Fruit fly (Drosophila melanogaster) whole organism, wandering third instar larva: Measurements from ENCODE around the gene CG5986.

Experiments
- Abd-B ChIP-seq: fragments of >200 bp; optimal IDR thresholded peaks from 2 replicates; lab custom pipeline; 2017; ENCODE audit warnings: missing biosample characterization, missing genetic modification characterization
- CG32264 ChIP-seq: fragments of 200-800 bp; sonication (Bioruptor generic); optimal IDR thresholded peaks from 2 replicates; lab custom pipeline; 2016; ENCODE audit warnings: missing biosample characterization, missing genetic modification characterization
- CG9705 ChIP-seq: fragments of 200-800 bp; sonication (Bioruptor generic); optimal IDR thresholded peaks from 2 replicates; lab custom pipeline; 2018; ENCODE audit warnings: missing biosample characterization, mild to moderate bottlenecking, missing genetic modification characterization
- CrebA ChIP-seq: fragments of 200-800 bp; sonication (Bioruptor generic); optimal IDR thresholded peaks from 2 replicates; lab custom pipeline; 2016; ENCODE audit warnings: missing biosample characterization, mild to moderate bottlenecking, missing genetic modification characterization, borderline replicate concordance
- Dfd ChIP-seq: fragments of >200 bp; optimal IDR thresholded peaks from 2 replicates; lab custom pipeline; 2017; ENCODE audit warnings: missing biosample characterization, missing genetic modification characterization
- Dif ChIP-seq: fragments of 200-275, 200-300 bp; sonication (Bioruptor generic); optimal IDR thresholded peaks from 2 replicates; lab custom pipeline; 2018; ENCODE audit warnings: missing biosample characterization, missing genetic modification characterization; ENCODE audit not compliant: partially characterized antibody
- GATAd ChIP-seq: sonication (Bioruptor generic); optimal IDR thresholded peaks from 2 replicates; lab custom pipeline; 2016; ENCODE audit warnings: missing biosample characterization, missing genetic modification characterization
- HLH106 ChIP-seq: fragments of 200-800 bp; optimal IDR thresholded peaks from 3 replicates; lab custom pipeline; 2019; ENCODE audit warnings: missing biosample characterization, mild to moderate bottlenecking, missing genetic modification characterization, moderate library complexity
- Hr83 ChIP-seq: fragments of 200-300 bp; sonication (Bioruptor generic); optimal IDR thresholded peaks from 2 replicates; lab custom pipeline; 2016; ENCODE audit warnings: missing biosample characterization, mild to moderate bottlenecking, missing genetic modification characterization, moderate library complexity; ENCODE audit not compliant: poor library complexity, severe bottlenecking
- Jra ChIP-seq: sonication (Bioruptor generic); optimal IDR thresholded peaks from 2 replicates; lab custom pipeline; 2016; ENCODE audit warnings: missing biosample characterization, missing genetic modification characterization
- Myc ChIP-seq: fragments of >200 bp; optimal IDR thresholded peaks from 2 replicates; lab custom pipeline; 2017
- N ChIP-seq: fragments of >200 bp; optimal IDR thresholded peaks from 2 replicates; lab custom pipeline; 2018; ENCODE audit warnings: missing biosample characterization, missing external identifiers, missing genetic modification characterization
- OdsH ChIP-seq: fragments of 200-800 bp; sonication (Bioruptor generic); optimal IDR thresholded peaks from 2 replicates; lab custom pipeline; 2016; ENCODE audit warnings: missing biosample characterization, mild to moderate bottlenecking, missing genetic modification characterization
- Rel ChIP-seq, 2 experiments: fragments of 200-800 bp; sonication (Bioruptor generic) in 1 of 2; optimal IDR thresholded peaks; 2 replicates in 1 of 2; 3 replicates in 1 of 2; lab custom pipeline; 2016 to 2019; ENCODE audit warnings: mild to moderate bottlenecking in 2 of 2, missing biosample characterization in 2 of 2, missing genetic modification characterization in 2 of 2, moderate library complexity in 1 of 2
- Sp1 ChIP-seq: fragments of 200-800 bp; sonication (Bioruptor generic); optimal IDR thresholded peaks from 3 replicates; lab custom pipeline; 2019; ENCODE audit warnings: missing biosample characterization, mild to moderate bottlenecking, missing genetic modification characterization, moderate library complexity
- br ChIP-seq: fragments of 200-800 bp; sonication (Bioruptor generic); optimal IDR thresholded peaks from 2 replicates; lab custom pipeline; 2016; ENCODE audit warnings: missing biosample characterization, missing genetic modification characterization
- brk ChIP-seq: fragments of 200-800 bp; sonication (Bioruptor generic); optimal IDR thresholded peaks from 2 replicates; lab custom pipeline; 2016; ENCODE audit warnings: missing biosample characterization, mild to moderate bottlenecking, missing genetic modification characterization
- dl ChIP-seq, 2 experiments: fragments of 175-275, 200-275 bp in 1 of 2; fragments of 200-275 bp in 1 of 2; sonication (Bioruptor generic); optimal IDR thresholded peaks; lab custom pipeline; 2018; ENCODE audit warnings: mild to moderate bottlenecking in 2 of 2, missing biosample characterization in 2 of 2, missing genetic modification characterization in 2 of 2, moderate library complexity in 2 of 2; ENCODE audit not compliant: partially characterized antibody in 2 of 2, insufficient read depth in 1 of 2
- dmrt93B ChIP-seq: fragments of 200-800 bp; sonication (Bioruptor generic); optimal IDR thresholded peaks from 2 replicates; lab custom pipeline; 2018; ENCODE audit warnings: missing biosample characterization, mild to moderate bottlenecking, missing genetic modification characterization
- dsf ChIP-seq: sonication (Bioruptor generic); optimal IDR thresholded peaks from 2 replicates; lab custom pipeline; 2016; ENCODE audit warnings: missing biosample characterization, missing genetic modification characterization, borderline replicate concordance
- ey ChIP-seq: fragments of 200-800 bp; sonication (Bioruptor generic); optimal IDR thresholded peaks from 2 replicates; lab custom pipeline; 2016; ENCODE audit warnings: missing biosample characterization, missing genetic modification characterization
- foxo ChIP-seq, 2 experiments: fragments of 200-800 bp; sonication (Bioruptor generic); optimal IDR thresholded peaks; 2 replicates in 1 of 2; 3 replicates in 1 of 2; lab custom pipeline; 2016 to 2017; ENCODE audit warnings: missing biosample characterization in 2 of 2, missing genetic modification characterization in 2 of 2
- fru ChIP-seq: fragments of 200-800 bp; sonication (Bioruptor generic); optimal IDR thresholded peaks from 3 replicates; lab custom pipeline; 2016; ENCODE audit warnings: missing biosample characterization, mild to moderate bottlenecking, missing genetic modification characterization
- h ChIP-seq: fragments of 200-800 bp; sonication (Bioruptor generic); optimal IDR thresholded peaks from 3 replicates; lab custom pipeline; 2016; ENCODE audit warnings: missing biosample characterization, mild to moderate bottlenecking, missing genetic modification characterization
- lola ChIP-seq: fragments of >200 bp; optimal IDR thresholded peaks from 2 replicates; lab custom pipeline; 2017; ENCODE audit warnings: missing biosample characterization, missing genetic modification characterization
- pan ChIP-seq: fragments of >200 bp; optimal IDR thresholded peaks from 2 replicates; lab custom pipeline; 2017
- psq ChIP-seq: fragments of 200-800 bp; sonication (Bioruptor generic); optimal IDR thresholded peaks from 3 replicates; lab custom pipeline; 2017; ENCODE audit warnings: missing biosample characterization, mild to moderate bottlenecking, missing genetic modification characterization, moderate library complexity
- rgr ChIP-seq: fragments of 200-800 bp; sonication (Bioruptor generic); optimal IDR thresholded peaks from 3 replicates; lab custom pipeline; 2016; ENCODE audit warnings: missing biosample characterization, mild to moderate bottlenecking, missing genetic modification characterization
- sage ChIP-seq: fragments of 200-800 bp; sonication (Bioruptor generic); optimal IDR thresholded peaks from 2 replicates; lab custom pipeline; 2016; ENCODE audit warnings: missing biosample characterization, mild to moderate bottlenecking, missing genetic modification characterization
- sv ChIP-seq: fragments of 200-800 bp; sonication (Bioruptor generic); optimal IDR thresholded peaks from 3 replicates; lab custom pipeline; 2016; ENCODE audit warnings: missing biosample characterization, missing genetic modification characterization
- usp ChIP-seq: fragments of >200 bp; optimal IDR thresholded peaks from 2 replicates; lab custom pipeline; 2017; ENCODE audit warnings: missing biosample characterization, missing genetic modification characterization

CG5986 gene

dm6 chr3R:24079613-24080012, 32.0 kb downstream of the CG5986 start:
- TF ChIP-seq HLH106 (tag; lab: Kevin White, UChicago) (no peak), fru (GFP tag; lab: Kevin White, UChicago) (no peak), dmrt93B (GFP tag; lab: Kevin White, UChicago) (no peak), Dfd (GFP tag; lab: Kevin White, UChicago) (peak; percentile 94)

- peak; percentile 66 for TF ChIP-seq CrebA (GFP tag; lab: Kevin White, UChicago)
- TF ChIP-seq sv (GFP tag; lab: Kevin White, UChicago), result no peak
- no peak for TF ChIP-seq CG32264 (GFP tag; lab: Kevin White, UChicago)
- TF ChIP-seq sage (GFP tag; lab: Kevin White, UChicago), result no peak
- TF ChIP-seq brk (GFP tag; lab: Kevin White, UChicago), result peak; percentile 34
- TF ChIP-seq lola, result no peak
- TF ChIP-seq h, result peak; percentile 33
Measured at dm6 chr3R:24084975-24085374, 37.4 kb downstream of the CG5986 start.

- TF ChIP-seq foxo (GFP tag; optimal IDR thresholded peaks at IDR 0.05; lab: Kevin White, UChicago) (no peak), Rel (GFP tag; optimal IDR thresholded peaks at IDR 0.05; lab: Kevin White, UChicago) (no peak), Rel (tag; optimal IDR thresholded peaks at IDR 0.05; lab: Kevin White, UChicago) (peak; percentile 5)
Measured at dm6 chr3R:24090143-24090542, 42.6 kb downstream of the CG5986 start.

dm6 chr3R:24091653-24092052, 44.1 kb downstream of the CG5986 start:
- no peak for TF ChIP-seq OdsH (GFP tag; lab: Kevin White, UChicago)
- no peak for TF ChIP-seq Sp1 (GFP tag; lab: Kevin White, UChicago)
- TF ChIP-seq br (GFP tag; lab: Kevin White, UChicago), result no peak
- TF ChIP-seq sage (GFP tag; lab: Kevin White, UChicago), result no peak
- no peak for TF ChIP-seq HLH106 (tag; lab: Kevin White, UChicago)
- no peak for TF ChIP-seq Myc (lab: Kevin White, UChicago)
- TF ChIP-seq Abd-B, result no peak
- no peak for TF ChIP-seq CG9705 (GFP tag; lab: Kevin White, UChicago)
- no peak for TF ChIP-seq usp (GFP tag; lab: Kevin White, UChicago)
- TF ChIP-seq foxo (GFP tag; optimal IDR thresholded peaks at IDR 0.05; lab: Kevin White, UChicago), result no peak
- no peak for TF ChIP-seq Jra (GFP tag; lab: Kevin White, UChicago)
- no peak for TF ChIP-seq GATAd
- no peak for TF ChIP-seq dl (GFP tag; optimal IDR thresholded peaks at IDR 0.05; lab: Kevin White, UChicago; ENCODE audit: insufficient read depth in 1 of 2, partially characterized antibody in 2 of 2)
- TF ChIP-seq lola, result no peak
- no peak for TF ChIP-seq Dif
- TF ChIP-seq Hr83 (GFP tag; lab: Kevin White, UChicago), result no peak
- no peak for TF ChIP-seq ey (GFP tag; lab: Kevin White, UChicago)
- TF ChIP-seq fru (GFP tag; lab: Kevin White, UChicago), result no peak
- TF ChIP-seq sv (GFP tag; lab: Kevin White, UChicago), result no peak

- peak; percentile 61 for TF ChIP-seq psq (GFP tag; lab: Kevin White, UChicago)
- no peak for TF ChIP-seq brk (GFP tag; lab: Kevin White, UChicago)
Measured at dm6 chr3R:24092590-24093151, 45.1 kb downstream of the CG5986 start.

- TF ChIP-seq ey (GFP tag; lab: Kevin White, UChicago) (no peak), Rel (GFP tag; optimal IDR thresholded peaks at IDR 0.05; lab: Kevin White, UChicago) (no peak), Rel (tag; optimal IDR thresholded peaks at IDR 0.05; lab: Kevin White, UChicago) (no peak), br (GFP tag; lab: Kevin White, UChicago) (no peak), foxo (GFP tag; optimal IDR thresholded peaks at IDR 0.05; lab: Kevin White, UChicago) (no peak), dl (GFP tag; optimal IDR thresholded peaks at IDR 0.05; lab: Kevin White, UChicago; ENCODE audit: insufficient read depth in 1 of 2, partially characterized antibody in 2 of 2) (no peak), CG9705 (GFP tag; lab: Kevin White, UChicago) (no peak), N (GFP tag; lab: Kevin White, UChicago) (no peak), pan (no peak), h (no peak), Jra (GFP tag; lab: Kevin White, UChicago) (no peak), Dif (no peak), dmrt93B (GFP tag; lab: Kevin White, UChicago) (no peak), Dfd (GFP tag; lab: Kevin White, UChicago) (no peak), Abd-B (no peak), dsf (no peak), Sp1 (GFP tag; lab: Kevin White, UChicago) (no peak), Myc (lab: Kevin White, UChicago) (no peak), usp (GFP tag; lab: Kevin White, UChicago) (no peak), rgr (GFP tag; lab: Kevin White, UChicago) (no peak)
Measured at dm6 chr3R:24093430-24093829, 45.8 kb downstream of the CG5986 start.
